Worm (Caenorhabditis elegans) whole organism, L1 larva: Measurements from ENCODE around the gene aqp-3.
A peak's percentile ranks its signal among the peaks of the same experiment; 100 is the strongest.

Experiments
- fkh-10 ChIP-seq: sonication (generic microtip); optimal IDR thresholded peaks from 2 replicates; lab custom pipeline; 2017; ENCODE audit warnings: missing biosample characterization, missing genetic modification reagents, missing genetic modification characterization
- mdl-1 ChIP-seq, 2 experiments: fragments of 150-350 bp; optimal IDR thresholded peaks; 2 replicates each; lab custom pipeline; 2014 to 2017; ENCODE audit warnings: missing biosample characterization in 2 of 2, missing genetic modification characterization in 2 of 2, inconsistent platforms in 1 of 2
- nhr-28 ChIP-seq: fragments of 150-350 bp; optimal IDR thresholded peaks from 2 replicates; lab custom pipeline; 2014; ENCODE audit warnings: missing biosample characterization, missing genetic modification characterization
- unc-30 ChIP-seq: sonication (generic microtip); optimal IDR thresholded peaks from 2 replicates; lab custom pipeline; 2017; ENCODE audit warnings: missing biosample characterization, missing genetic modification characterization

- TF ChIP-seq unc-30 (tag; lab: Kevin White, UChicago), result no peak
- TF ChIP-seq nhr-28, result no peak
- TF ChIP-seq mdl-1 (tag; optimal IDR thresholded peaks at IDR 0.05; lab: Kevin White, UChicago), result peak in 1 of 2 experiments; percentile 93
- peak; percentile 5 for TF ChIP-seq fkh-10
Observed at ce11 chrIV:10918877-10919560, 47.2 kb downstream of the aqp-3 start.
